Worm (Caenorhabditis elegans) whole organism, L1 larva: ENCODE results near the gene pfut-1.
A peak's percentile ranks its signal among the peaks of the same experiment; 100 is the strongest.

Experiments
- F16B12.6 ChIP-seq: fragments of 150-350 bp; optimal IDR thresholded peaks from 2 replicates; lab custom pipeline; 2014; ENCODE audit warnings: missing biosample characterization, missing genetic modification characterization
- Y116A8C.19 ChIP-seq: sonication (generic microtip); optimal IDR thresholded peaks from 2 replicates; lab custom pipeline; 2016; ENCODE audit warnings: missing compliant biosample characterization, missing genetic modification characterization, borderline replicate concordance
- aly-2 ChIP-seq: fragments of 150-350 bp; optimal IDR thresholded peaks from 2 replicates; lab custom pipeline; 2014; ENCODE audit warnings: missing biosample characterization, missing genetic modification characterization
- blmp-1 ChIP-seq: fragments of 150-350 bp; optimal IDR thresholded peaks from 2 replicates; lab custom pipeline; 2014; ENCODE audit warnings: missing biosample characterization, missing genetic modification characterization
- ceh-8 ChIP-seq: fragments of 200-800 bp; sonication (Bioruptor generic); optimal IDR thresholded peaks from 2 replicates; lab custom pipeline; 2018; ENCODE audit warnings: mild to moderate bottlenecking, missing genetic modification characterization, moderate library complexity, missing compliant biosample characterization
- ceh-82 ChIP-seq, 3 experiments: fragments of 150-350 bp in 1 of 3; sonication (generic microtip) in 2 of 3; optimal IDR thresholded peaks; 2 replicates each; lab custom pipeline; 2014 to 2017; ENCODE audit warnings: missing biosample characterization in 3 of 3, missing genetic modification characterization in 3 of 3
- ceh-88 ChIP-seq: fragments of 200-800 bp; sonication (Bioruptor generic); IDR thresholded peaks from 2 replicates; pipeline ENCODE4 v1.3.6; 2022; ENCODE audit warnings: missing genetic modification characterization, missing compliant biosample characterization
- ceh-90 ChIP-seq: sonication (generic microtip); optimal IDR thresholded peaks from 2 replicates; lab custom pipeline; 2016; ENCODE audit warnings: missing genetic modification characterization, missing compliant biosample characterization
- dpl-1 ChIP-seq, 3 experiments: fragments of 150-350 bp in 2 of 3; sonication (generic microtip) in 1 of 3; optimal IDR thresholded peaks; 2 replicates each; lab custom pipeline; 2014 to 2017; ENCODE audit warnings: missing biosample characterization in 3 of 3, missing genetic modification characterization in 3 of 3, missing genetic modification reagents in 3 of 3
- efl-1 ChIP-seq, 4 experiments: fragments of 150-350 bp; optimal IDR thresholded peaks in 3 of 4; peaks in 1 of 4; 1 replicate in 1 of 4; 2 replicates in 3 of 4; lab custom pipeline; 2014; ENCODE audit warnings: missing biosample characterization in 2 of 4, missing genetic modification characterization in 2 of 4, missing genetic modification reagents in 2 of 4
- efl-3 ChIP-seq: fragments of 200-800 bp; sonication (Bioruptor generic); optimal IDR thresholded peaks from 2 replicates; lab custom pipeline; 2018; ENCODE audit warnings: mild to moderate bottlenecking, missing genetic modification characterization, missing compliant biosample characterization
- elt-2 ChIP-seq: sonication (generic microtip); optimal IDR thresholded peaks from 2 replicates; lab custom pipeline; 2016; ENCODE audit warnings: missing genetic modification characterization, mild to moderate bottlenecking, inconsistent platforms, missing compliant biosample characterization, missing genetic modification reagents
- elt-3 ChIP-seq, 6 experiments: fragments of 150-350 bp in 1 of 6; sonication (generic microtip); optimal IDR thresholded peaks; 2 replicates each; lab custom pipeline; 2017 to 2018; ENCODE audit warnings: missing biosample characterization in 6 of 6, missing genetic modification characterization in 6 of 6, inconsistent platforms in 1 of 6
- ets-5 ChIP-seq: fragments of 200-800 bp; sonication (Bioruptor generic); IDR thresholded peaks from 2 replicates; pipeline ENCODE4 v1.3.6; 2022; ENCODE audit warnings: missing genetic modification characterization, missing compliant biosample characterization
- fkh-10 ChIP-seq: sonication (generic microtip); optimal IDR thresholded peaks from 2 replicates; lab custom pipeline; 2017; ENCODE audit warnings: missing biosample characterization, missing genetic modification reagents, missing genetic modification characterization
- fkh-4 ChIP-seq: sonication (generic microtip); optimal IDR thresholded peaks from 2 replicates; lab custom pipeline; 2016; ENCODE audit warnings: missing compliant biosample characterization, missing genetic modification characterization, borderline replicate concordance
- fos-1 ChIP-seq: fragments of 150-350 bp; optimal IDR thresholded peaks from 2 replicates; lab custom pipeline; 2014; ENCODE audit warnings: missing biosample characterization, missing genetic modification characterization
- hlh-17 ChIP-seq: fragments of 200-800 bp; sonication (Bioruptor generic); optimal IDR thresholded peaks from 2 replicates; lab custom pipeline; 2018; ENCODE audit warnings: missing genetic modification characterization, mild to moderate bottlenecking, missing compliant biosample characterization, moderate library complexity, borderline replicate concordance
- isw-1 ChIP-seq: fragments of 200-800 bp; sonication (Bioruptor generic); IDR thresholded peaks from 2 replicates; pipeline ENCODE4 v1.3.6; 2022; ENCODE audit warnings: missing genetic modification characterization, missing compliant biosample characterization
- jun-1 ChIP-seq: fragments of 150-350 bp; optimal IDR thresholded peaks from 2 replicates; lab custom pipeline; 2014; ENCODE audit warnings: missing biosample characterization, missing genetic modification reagents, missing genetic modification characterization
- lin-14 ChIP-seq: fragments of 200-800 bp; sonication (Bioruptor generic); optimal IDR thresholded peaks from 2 replicates; lab custom pipeline; 2018; ENCODE audit warnings: mild to moderate bottlenecking, missing genetic modification characterization, moderate library complexity, missing compliant biosample characterization
- lin-15B ChIP-seq: fragments of 150-350 bp; sonication (generic microtip); optimal IDR thresholded peaks from 3 replicates; lab custom pipeline; 2014; ENCODE audit warnings: missing biosample characterization, missing genetic modification characterization
- lin-35 ChIP-seq, 2 experiments: fragments of 150-350 bp; optimal IDR thresholded peaks; 2 replicates each; lab custom pipeline; 2014; ENCODE audit warnings: missing biosample characterization in 2 of 2, missing genetic modification characterization in 2 of 2, missing genetic modification reagents in 2 of 2
- lin-39 ChIP-seq: fragments of 150-350 bp; optimal IDR thresholded peaks from 2 replicates; lab custom pipeline; 2014; ENCODE audit warnings: missing biosample characterization, missing genetic modification reagents, missing genetic modification characterization
- lsy-2 ChIP-seq, 2 experiments: fragments of 150-350 bp; optimal IDR thresholded peaks; 2 replicates each; lab custom pipeline; 2014; ENCODE audit warnings: missing biosample characterization in 2 of 2, missing genetic modification characterization in 2 of 2
- mdl-1 ChIP-seq, 2 experiments: fragments of 150-350 bp; optimal IDR thresholded peaks; 2 replicates each; lab custom pipeline; 2014 to 2017; ENCODE audit warnings: missing biosample characterization in 2 of 2, missing genetic modification characterization in 2 of 2, inconsistent platforms in 1 of 2
- mep-1 ChIP-seq: fragments of 150-350 bp; optimal IDR thresholded peaks from 2 replicates; lab custom pipeline; 2014; ENCODE audit warnings: missing biosample characterization, missing genetic modification characterization
- nhr-11 ChIP-seq: fragments of 150-350 bp; optimal IDR thresholded peaks from 2 replicates; lab custom pipeline; 2014; ENCODE audit warnings: missing biosample characterization, missing genetic modification characterization
- nhr-12 ChIP-seq: sonication (generic microtip); optimal IDR thresholded peaks from 2 replicates; lab custom pipeline; 2017; ENCODE audit warnings: missing biosample characterization, missing genetic modification characterization
- nhr-19 ChIP-seq: fragments of 200-800 bp; sonication (Bioruptor generic); conservative IDR thresholded peaks from 2 replicates; pipeline ENCODE4 v1.3.6; 2022; ENCODE audit warnings: missing genetic modification characterization, missing compliant biosample characterization
- nhr-20 ChIP-seq: sonication (generic microtip); optimal IDR thresholded peaks from 2 replicates; lab custom pipeline; 2016; ENCODE audit warnings: mild to moderate bottlenecking, missing genetic modification characterization, missing compliant biosample characterization
- nhr-237 ChIP-seq: fragments of 150-350 bp; optimal IDR thresholded peaks from 2 replicates; lab custom pipeline; 2014; ENCODE audit warnings: missing biosample characterization, missing genetic modification characterization
- nhr-47 ChIP-seq: sonication (generic microtip); optimal IDR thresholded peaks from 2 replicates; lab custom pipeline; 2016; ENCODE audit warnings: mild to moderate bottlenecking, missing genetic modification characterization, moderate library complexity, missing compliant biosample characterization
- nhr-71 ChIP-seq: sonication (generic microtip); optimal IDR thresholded peaks from 2 replicates; lab custom pipeline; 2016; ENCODE audit warnings: mild to moderate bottlenecking, missing genetic modification characterization, moderate library complexity, missing compliant biosample characterization
- nhr-76 ChIP-seq: sonication (generic microtip); optimal IDR thresholded peaks from 2 replicates; lab custom pipeline; 2017; ENCODE audit warnings: missing biosample characterization, missing genetic modification characterization
- nhr-77 ChIP-seq: fragments of 150-350 bp; optimal IDR thresholded peaks from 2 replicates; lab custom pipeline; 2014; ENCODE audit warnings: missing biosample characterization, missing genetic modification characterization
- nhr-84 ChIP-seq: sonication (generic microtip); optimal IDR thresholded peaks from 2 replicates; lab custom pipeline; 2017; ENCODE audit warnings: missing biosample characterization, missing genetic modification characterization
- pqm-1 ChIP-seq: sonication (generic microtip); optimal IDR thresholded peaks from 3 replicates; lab custom pipeline; 2017; ENCODE audit warnings: missing biosample characterization, missing genetic modification characterization
- snu-23 ChIP-seq: sonication (generic microtip); optimal IDR thresholded peaks from 2 replicates; lab custom pipeline; 2016; ENCODE audit warnings: missing genetic modification characterization, missing compliant biosample characterization
- sox-4 ChIP-seq: sonication (generic microtip); optimal IDR thresholded peaks from 2 replicates; lab custom pipeline; 2016; ENCODE audit warnings: missing genetic modification characterization, missing compliant biosample characterization
- sup-37 ChIP-seq: fragments of 200-800 bp; sonication (Bioruptor generic); optimal IDR thresholded peaks from 2 replicates; lab custom pipeline; 2018; ENCODE audit warnings: mild to moderate bottlenecking, missing genetic modification characterization, missing compliant biosample characterization
- swsn-7 ChIP-seq: sonication (generic microtip); optimal IDR thresholded peaks from 2 replicates; lab custom pipeline; 2016; ENCODE audit warnings: missing genetic modification characterization, missing compliant biosample characterization
- tlp-1 ChIP-seq: fragments of 150-350 bp; optimal IDR thresholded peaks from 2 replicates; lab custom pipeline; 2014; ENCODE audit warnings: missing biosample characterization, missing genetic modification characterization
- unc-86 ChIP-seq: sonication (generic microtip); optimal IDR thresholded peaks from 2 replicates; lab custom pipeline; 2016; ENCODE audit warnings: missing genetic modification characterization, missing compliant biosample characterization
- vab-15 ChIP-seq: sonication (generic microtip); optimal IDR thresholded peaks from 2 replicates; lab custom pipeline; 2017; ENCODE audit warnings: missing genotype, mild to moderate bottlenecking, missing genetic modification characterization, missing compliant biosample characterization
- ztf-11 ChIP-seq, 2 experiments: sonication (generic microtip); optimal IDR thresholded peaks; 2 replicates each; lab custom pipeline; 2016 to 2017; ENCODE audit warnings: missing genetic modification characterization in 2 of 2, missing biosample characterization in 1 of 2, missing compliant biosample characterization in 1 of 2
- ztf-4 ChIP-seq: fragments of 150-350 bp; optimal IDR thresholded peaks from 2 replicates; lab custom pipeline; 2014; ENCODE audit warnings: missing biosample characterization, missing genetic modification characterization

The pfut-1 gene

ce11 chrX:3153133-3153532, 12.5 kb upstream of the pfut-1 start:
- TF ChIP-seq pqm-1 (tag; lab: Kevin White, UChicago), result peak; percentile 12
- no peak for TF ChIP-seq ztf-4 (tag; lab: Kevin White, UChicago)
- peak; percentile 29 for TF ChIP-seq jun-1 (tag; lab: Kevin White, UChicago)
- TF ChIP-seq sox-4 (tag; lab: Kevin White, UChicago), result no peak
- TF ChIP-seq lsy-2 (tag; optimal IDR thresholded peaks at IDR 0.05; lab: Kevin White, UChicago), result no peak
- TF ChIP-seq ceh-90, result no peak
- peak; percentile 42 for TF ChIP-seq nhr-71 (tag; lab: Kevin White, UChicago)
- no peak for TF ChIP-seq mdl-1 (tag; optimal IDR thresholded peaks at IDR 0.05; lab: Kevin White, UChicago)
- no peak for TF ChIP-seq mep-1
- TF ChIP-seq elt-2, result peak; percentile 96
- peak; percentile 25 for TF ChIP-seq nhr-20 (tag; lab: Kevin White, UChicago)
- TF ChIP-seq nhr-47 (tag; lab: Kevin White, UChicago), result no peak
- no peak for TF ChIP-seq efl-1 (optimal IDR thresholded peaks at IDR 0.05; lab: Kevin White, UChicago)
- TF ChIP-seq efl-1 (GFP tag; optimal IDR thresholded peaks at IDR 0.05 in 1 of 2; lab: Kevin White, UChicago), result peak in 1 of 2 experiments; percentile 49
- TF ChIP-seq isw-1 (GFP tag; lab: Robert Waterston, UW), result no peak
- TF ChIP-seq efl-3 (GFP tag; lab: Kevin White, UChicago), result no peak
- no peak for TF ChIP-seq dpl-1 (GFP tag; optimal IDR thresholded peaks at IDR 0.05; lab: Kevin White, UChicago)
- no peak for TF ChIP-seq nhr-84 (tag; lab: Kevin White, UChicago)
- TF ChIP-seq lin-35 (GFP tag; optimal IDR thresholded peaks at IDR 0.05; lab: Kevin White, UChicago), result peak in 1 of 2 experiments; percentile 36
- no peak for TF ChIP-seq fos-1 (tag; lab: Kevin White, UChicago)
- TF ChIP-seq lin-14 (GFP tag; lab: Kevin White, UChicago), result peak; percentile 21
- TF ChIP-seq nhr-12 (tag; lab: Kevin White, UChicago), result no peak
- TF ChIP-seq fkh-10 (GFP tag; lab: Kevin White, UChicago), result no peak
- TF ChIP-seq unc-86, result no peak

DNA sequence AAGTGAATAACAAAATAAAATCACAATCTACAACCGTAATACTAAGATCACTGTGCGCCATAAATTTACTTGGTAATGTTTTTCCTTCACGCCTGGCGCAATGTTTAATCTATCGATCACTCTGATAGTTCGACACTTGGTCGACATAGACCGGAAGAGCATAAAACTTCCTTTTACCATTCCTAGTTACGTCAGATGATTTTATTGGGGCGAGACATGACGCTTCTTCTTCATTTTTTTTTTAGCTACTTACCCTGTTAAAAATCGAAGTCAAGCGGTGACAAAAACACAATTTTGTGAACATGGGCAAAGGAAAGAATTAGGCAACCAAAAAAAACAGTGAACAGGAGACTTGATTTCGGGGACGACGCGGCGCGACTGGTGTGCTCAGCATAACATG, 11.1 kb upstream of the pfut-1 start:
- TF ChIP-seq ceh-82 (tag; optimal IDR thresholded peaks at IDR 0.05; lab: Kevin White, UChicago) (no peak), elt-2 (peak; percentile 48)

DNA sequence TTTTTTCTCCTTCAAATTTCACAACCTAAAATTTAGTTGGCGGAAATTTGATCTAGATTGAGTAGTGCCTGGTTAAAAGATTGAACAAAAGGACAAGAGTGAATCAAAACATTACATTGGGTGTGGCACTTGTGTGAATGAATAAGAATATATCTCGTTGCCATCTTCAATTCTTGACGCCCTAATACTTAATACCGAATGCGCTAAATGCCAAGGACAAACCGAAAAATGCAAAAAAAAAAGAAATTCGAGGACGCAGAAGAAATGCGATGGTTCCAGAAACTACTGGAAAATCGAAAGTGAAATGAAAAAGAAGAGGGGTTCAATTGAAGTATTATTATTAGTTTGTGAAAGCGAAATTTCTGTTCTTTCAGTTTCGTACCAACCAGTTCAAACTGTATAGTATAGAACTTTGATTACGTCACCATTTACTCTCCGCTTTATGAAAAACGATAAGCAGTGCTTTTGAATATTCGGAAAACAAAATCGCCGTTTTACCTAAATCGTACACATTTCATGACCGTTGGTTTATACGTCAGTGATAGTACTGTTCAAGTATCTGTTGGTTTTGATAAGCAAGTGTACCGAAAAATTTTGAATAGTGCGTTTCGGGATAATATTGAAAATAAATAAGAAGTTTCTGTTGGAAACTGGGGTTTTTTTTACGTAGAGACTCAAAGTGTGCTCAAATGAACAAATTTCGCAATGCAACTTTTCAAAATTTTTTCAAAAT, 10.3 kb upstream of the pfut-1 start:
- TF ChIP-seq vab-15 (tag; lab: Kevin White, UChicago) (no peak), hlh-17 (GFP tag; lab: Kevin White, UChicago) (no peak), mdl-1 (tag; optimal IDR thresholded peaks at IDR 0.05; lab: Kevin White, UChicago) (no peak), snu-23 (GFP tag; lab: Kevin White, UChicago) (peak; percentile 23), tlp-1 (tag; lab: Kevin White, UChicago) (no peak), nhr-77 (tag; lab: Kevin White, UChicago) (no peak), lin-14 (GFP tag; lab: Kevin White, UChicago) (peak; percentile 71), sup-37 (GFP tag; lab: Kevin White, UChicago) (no peak), ets-5 (GFP tag; lab: Robert Waterston, UW) (no peak), elt-2 (peak; percentile 10), lin-15B (tag; lab: Kevin White, UChicago) (no peak), mep-1 (peak; percentile 67), ztf-4 (tag; lab: Kevin White, UChicago) (no peak), lin-39 (tag; lab: Kevin White, UChicago) (no peak), ceh-88 (GFP tag; lab: Robert Waterston, UW) (no peak), fkh-4 (tag; lab: Kevin White, UChicago) (no peak), blmp-1 (peak; percentile 65), elt-3 (tag; optimal IDR thresholded peaks at IDR 0.05; lab: Kevin White, UChicago) (no peak), Y116A8C.19 (no peak), ztf-11 (tag; optimal IDR thresholded peaks at IDR 0.05; lab: Kevin White, UChicago) (no peak), swsn-7 (no peak), dpl-1 (GFP tag; optimal IDR thresholded peaks at IDR 0.05; lab: Kevin White, UChicago) (no peak), aly-2 (no peak), isw-1 (GFP tag; lab: Robert Waterston, UW) (no peak), F16B12.6 (no peak), pqm-1 (tag; lab: Kevin White, UChicago) (no peak), nhr-237 (tag; lab: Kevin White, UChicago) (no peak), nhr-76 (tag; lab: Kevin White, UChicago) (no peak), nhr-11 (tag; lab: Kevin White, UChicago) (no peak), nhr-20 (tag; lab: Kevin White, UChicago) (no peak), ceh-8 (no peak), nhr-19 (GFP tag; lab: Robert Waterston, UW) (no peak)
